Worm (Caenorhabditis elegans) whole organism, mixed stage, embryonic: ENCODE measurements around the gene end-3.

Experiments
- elt-1 ChIP-seq: sonication (generic microtip); optimal IDR thresholded peaks from 2 replicates; lab custom pipeline; 2017; ENCODE audit warnings: missing genetic modification characterization, mild to moderate bottlenecking, missing compliant biosample characterization, antibody characterized with exemption, moderate library complexity, borderline replicate concordance; ENCODE audit not compliant: insufficient read depth
- lin-13 ChIP-seq: fragments of 150-350 bp; optimal IDR thresholded peaks from 2 replicates; lab custom pipeline; 2014; ENCODE audit warnings: missing biosample characterization, missing genetic modification characterization
- mab-5 ChIP-seq: fragments of 150-350 bp; optimal IDR thresholded peaks from 2 replicates; lab custom pipeline; 2014; ENCODE audit warnings: missing biosample characterization, missing genetic modification characterization
- mep-1 ChIP-seq: fragments of 150-350 bp; optimal IDR thresholded peaks from 2 replicates; lab custom pipeline; 2017; ENCODE audit warnings: missing biosample characterization, missing genetic modification reagents, missing genetic modification characterization, inconsistent platforms
- nhr-28 ChIP-seq: fragments of 150-350 bp; optimal IDR thresholded peaks from 2 replicates; lab custom pipeline; 2014; ENCODE audit warnings: missing biosample characterization, missing genetic modification characterization
- ztf-11 ChIP-seq: fragments of 150-350 bp; optimal IDR thresholded peaks from 2 replicates; lab custom pipeline; 2014; ENCODE audit warnings: missing biosample characterization, missing genetic modification characterization

- TF ChIP-seq mep-1 (no peak), elt-1 (tag; lab: Kevin White, UChicago) (no peak), mab-5 (no peak), ztf-11 (no peak), lin-13 (tag; lab: Kevin White, UChicago) (no peak), nhr-28 (no peak)
Observed at ce11 chrV:14027384-14027783, 12.9 kb downstream of the end-3 start, which contains the start of gene T08G5.3.
